Fruit fly (Drosophila melanogaster) whole organism, prepupa: ENCODE measurements around the gene CG4982.
A peak's percentile ranks its signal among the peaks of the same experiment; 100 is the strongest.

Source experiments
- Blimp-1 ChIP-seq: fragments of 200-800 bp; sonication (Bioruptor generic); optimal IDR thresholded peaks from 3 replicates; lab custom pipeline; 2017; ENCODE audit warnings: missing biosample characterization, missing genetic modification characterization, mild to moderate bottlenecking, moderate library complexity, missing genetic modification reagents
- CG10669 ChIP-seq: fragments of 200-800 bp; sonication (Bioruptor generic); optimal IDR thresholded peaks from 3 replicates; lab custom pipeline; 2018; ENCODE audit warnings: missing biosample characterization, mild to moderate bottlenecking, missing genetic modification characterization, moderate library complexity
- CG11294 ChIP-seq: fragments of 200-800 bp; sonication (Bioruptor generic); IDR thresholded peaks from 2 replicates; pipeline ENCODE4 v1.3.6; 2022; ENCODE audit warnings: missing biosample characterization, missing genetic modification characterization
- CG11762 ChIP-seq: fragments of 200-800 bp; sonication (Bioruptor generic); optimal IDR thresholded peaks from 3 replicates; lab custom pipeline; 2016; ENCODE audit warnings: missing biosample characterization, missing genetic modification characterization; ENCODE audit not compliant: insufficient read depth
- CG1621 ChIP-seq: fragments of 200-800 bp; sonication (Bioruptor generic); optimal IDR thresholded peaks from 3 replicates; lab custom pipeline; 2018; ENCODE audit warnings: missing biosample characterization, mild to moderate bottlenecking, missing genetic modification characterization
- CG16779 ChIP-seq: fragments of 200-800 bp; sonication (Bioruptor generic); optimal IDR thresholded peaks from 3 replicates; lab custom pipeline; 2017; ENCODE audit warnings: missing biosample characterization, mild to moderate bottlenecking, missing genetic modification characterization
- CG3032 ChIP-seq: fragments of 200-800 bp; optimal IDR thresholded peaks from 2 replicates; lab custom pipeline; 2019; ENCODE audit warnings: missing biosample characterization, mild to moderate bottlenecking, missing genetic modification characterization, moderate library complexity
- CG31627 ChIP-seq: fragments of 200-800 bp; sonication (Bioruptor generic); optimal IDR thresholded peaks from 3 replicates; lab custom pipeline; 2016; ENCODE audit warnings: missing biosample characterization, missing genetic modification characterization
- CG34406 ChIP-seq: fragments of 200-800 bp; sonication (Bioruptor generic); optimal IDR thresholded peaks from 3 replicates; lab custom pipeline; 2016; ENCODE audit warnings: missing biosample characterization, missing genetic modification characterization
- CG3919 ChIP-seq: fragments of 200-800 bp; sonication (Bioruptor generic); optimal IDR thresholded peaks from 3 replicates; lab custom pipeline; 2016; ENCODE audit warnings: missing biosample characterization, missing genetic modification characterization
- CG6792 ChIP-seq: fragments of 200-800 bp; sonication (Bioruptor generic); optimal IDR thresholded peaks from 3 replicates; lab custom pipeline; 2016; ENCODE audit warnings: missing biosample characterization, missing genetic modification characterization
- CG6808 ChIP-seq: fragments of 200-800 bp; sonication (Bioruptor generic); optimal IDR thresholded peaks from 3 replicates; lab custom pipeline; 2017; ENCODE audit warnings: missing biosample characterization, missing genetic modification characterization, mild to moderate bottlenecking, moderate library complexity, missing genetic modification reagents
- CG7368 ChIP-seq: fragments of 200-800 bp; sonication (Bioruptor generic); optimal IDR thresholded peaks from 3 replicates; lab custom pipeline; 2016; ENCODE audit warnings: missing biosample characterization, missing genetic modification characterization
- CG8119 ChIP-seq: fragments of 200-800 bp; sonication (Bioruptor generic); IDR thresholded peaks from 3 replicates; pipeline ENCODE4 v1.3.6; 2022; ENCODE audit warnings: missing biosample characterization, missing genetic modification characterization
- CG8319 ChIP-seq: fragments of 200-800 bp; sonication (Bioruptor generic); optimal IDR thresholded peaks from 3 replicates; lab custom pipeline; 2016; ENCODE audit warnings: missing biosample characterization, missing genetic modification characterization
- CG9139 ChIP-seq: fragments of 200-800 bp; sonication (Bioruptor generic); optimal IDR thresholded peaks from 3 replicates; lab custom pipeline; 2017; ENCODE audit warnings: missing biosample characterization, mild to moderate bottlenecking, missing genetic modification characterization
- Eip75B ChIP-seq: fragments of 200-800 bp; sonication (Bioruptor generic); optimal IDR thresholded peaks from 3 replicates; lab custom pipeline; 2016; ENCODE audit warnings: missing biosample characterization, missing genetic modification characterization
- Eip78C ChIP-seq: fragments of 200-800 bp; sonication (Bioruptor generic); peaks from one replicate; lab custom pipeline; 2016; ENCODE audit warnings: missing biosample characterization, missing genetic modification characterization
- Eip93F ChIP-seq: fragments of 200-800 bp; sonication (Bioruptor generic); optimal IDR thresholded peaks from 2 replicates; lab custom pipeline; 2016; ENCODE audit warnings: missing biosample characterization, mild to moderate bottlenecking, missing genetic modification characterization
- Hr38 ChIP-seq: sonication (Bioruptor generic); optimal IDR thresholded peaks from 2 replicates; lab custom pipeline; 2016; ENCODE audit warnings: missing biosample characterization, missing genetic modification characterization
- Hr39 ChIP-seq: fragments of 200-800 bp; sonication (Bioruptor generic); optimal IDR thresholded peaks from 2 replicates; lab custom pipeline; 2016; ENCODE audit warnings: missing biosample characterization, missing genetic modification characterization
- Smox ChIP-seq: fragments of 200-800 bp; sonication (Bioruptor generic); optimal IDR thresholded peaks from 3 replicates; lab custom pipeline; 2016; ENCODE audit warnings: missing biosample characterization, missing genetic modification characterization
- Sox102F ChIP-seq: fragments of 200-800 bp; sonication (Bioruptor generic); optimal IDR thresholded peaks from 2 replicates; lab custom pipeline; 2016; ENCODE audit warnings: missing biosample characterization, mild to moderate bottlenecking, missing genetic modification characterization
- Sox15 ChIP-seq: fragments of 200-800 bp; sonication (Bioruptor generic); optimal IDR thresholded peaks from 3 replicates; lab custom pipeline; 2016; ENCODE audit warnings: missing biosample characterization, missing genetic modification characterization
- achi ChIP-seq: fragments of 200-800 bp; sonication (Bioruptor generic); optimal IDR thresholded peaks from 3 replicates; lab custom pipeline; 2016; ENCODE audit warnings: missing biosample characterization, missing genetic modification characterization
- acj6 ChIP-seq: fragments of 200-800 bp; sonication (Bioruptor generic); optimal IDR thresholded peaks from 3 replicates; lab custom pipeline; 2016; ENCODE audit warnings: missing biosample characterization, missing genetic modification characterization
- cyc ChIP-seq: fragments of 200-800 bp; sonication (Bioruptor generic); optimal IDR thresholded peaks from 3 replicates; lab custom pipeline; 2016; ENCODE audit warnings: missing biosample characterization, missing genetic modification characterization
- dsx ChIP-seq: fragments of 200-800 bp; optimal IDR thresholded peaks from 3 replicates; lab custom pipeline; 2019; ENCODE audit warnings: missing biosample characterization, mild to moderate bottlenecking, missing genetic modification characterization, moderate library complexity; ENCODE audit not compliant: poor library complexity, severe bottlenecking
- esn ChIP-seq: fragments of 200-800 bp; sonication (Bioruptor generic); optimal IDR thresholded peaks from 2 replicates; lab custom pipeline; 2016; ENCODE audit warnings: missing biosample characterization, mild to moderate bottlenecking, missing genetic modification characterization, moderate library complexity
- fd85E ChIP-seq: fragments of 200-800 bp; sonication (Bioruptor generic); optimal IDR thresholded peaks from 3 replicates; lab custom pipeline; 2016; ENCODE audit warnings: missing biosample characterization, missing genetic modification characterization
- fkh ChIP-seq: fragments of 200-800 bp; sonication (Bioruptor generic); optimal IDR thresholded peaks from 3 replicates; lab custom pipeline; 2017; ENCODE audit warnings: missing biosample characterization, mild to moderate bottlenecking, missing genetic modification characterization, moderate library complexity
- net ChIP-seq: fragments of 200-800 bp; sonication (Bioruptor generic); optimal IDR thresholded peaks from 3 replicates; lab custom pipeline; 2016; ENCODE audit warnings: missing biosample characterization, missing genetic modification characterization
- pdm3 ChIP-seq: fragments of 200-800 bp; sonication (Bioruptor generic); optimal IDR thresholded peaks from 3 replicates; lab custom pipeline; 2016; ENCODE audit warnings: missing biosample characterization, missing genetic modification characterization
- spab ChIP-seq: fragments of 200-800 bp; sonication (Bioruptor generic); optimal IDR thresholded peaks from 2 replicates; lab custom pipeline; 2017; ENCODE audit warnings: missing biosample characterization, mild to moderate bottlenecking, missing genetic modification characterization, missing genetic modification reagents
- svp ChIP-seq: fragments of 200-800 bp; sonication (Bioruptor generic); peaks from one replicate; lab custom pipeline; 2016; ENCODE audit warnings: missing biosample characterization, missing genetic modification characterization
- topi ChIP-seq: fragments of 200-800 bp; sonication (Bioruptor generic); optimal IDR thresholded peaks from 3 replicates; lab custom pipeline; 2016; ENCODE audit warnings: missing biosample characterization, missing genetic modification characterization
- vri ChIP-seq: fragments of 200-800 bp; sonication (Bioruptor generic); optimal IDR thresholded peaks from 3 replicates; lab custom pipeline; 2016; ENCODE audit warnings: missing biosample characterization, mild to moderate bottlenecking, missing genetic modification characterization

The CG4982 gene

dm6 chr3L:16295447-16295846 lies 5.8 kb upstream of the CG4982 start, which contains the start of gene CG4962:
CG4962 (minus strand) TSS chr3L:16295547.
- no peak for TF ChIP-seq CG34406 (GFP tag; lab: Kevin White, UChicago)

- TF ChIP-seq Eip75B (no peak), Blimp-1 (GFP tag; lab: Kevin White, UChicago) (peak; percentile 41), spab (GFP tag; lab: Kevin White, UChicago) (no peak), CG1621 (tag; lab: Kevin White, UChicago) (no peak)
These were observed 1.8 kb downstream of the CG4982 start, which contains the start of gene CG13044 for dm6 chr3L:16303078-16303477. CG13044 (minus strand) TSS chr3L:16303178.

- TF ChIP-seq CG16779 (tag; lab: Kevin White, UChicago), result no peak
- TF ChIP-seq achi (GFP tag; lab: Kevin White, UChicago), result no peak
- TF ChIP-seq, all 60 proteins: peak for 0
These were observed 2.7 kb downstream of the CG4982 start, which contains the start of gene CG43249 for dm6 chr3L:16303982-16304381. CG43249 (plus strand) TSS chr3L:16304282.

dm6 chr3L:16305820-16306650 lies 4.8 kb downstream of the CG4982 start, which contains the start of the genes CG13043 and CG13063:
CG13043 (minus strand) TSS chr3L:16305870.
CG13063 (plus strand) TSS chr3L:16306600.
- TF ChIP-seq svp (GFP tag; lab: Kevin White, UChicago), result peak; percentile 30
- no peak for TF ChIP-seq Blimp-1 (GFP tag; lab: Kevin White, UChicago)

- no peak for TF ChIP-seq CG11762 (GFP tag; lab: Kevin White, UChicago)
- TF ChIP-seq Eip78C (GFP tag; lab: Kevin White, UChicago), result no peak
- no peak for TF ChIP-seq CG3919 (GFP tag; lab: Kevin White, UChicago)
- TF ChIP-seq dsx (GFP tag; lab: Kevin White, UChicago), result no peak
- no peak for TF ChIP-seq Hr38
- no peak for TF ChIP-seq CG10669 (GFP tag; lab: Kevin White, UChicago)
- TF ChIP-seq Smox (GFP tag; lab: Kevin White, UChicago), result no peak
- no peak for TF ChIP-seq CG31627
- no peak for TF ChIP-seq CG6808
- no peak for TF ChIP-seq CG1621 (tag; lab: Kevin White, UChicago)
These were observed 7.1 kb downstream of the CG4982 start, which contains the start of gene CG13042 for dm6 chr3L:16308380-16308779. CG13042 (minus strand) TSS chr3L:16308480.

- TF ChIP-seq CG8319 (GFP tag; lab: Kevin White, UChicago) (no peak), CG34406 (GFP tag; lab: Kevin White, UChicago) (no peak), Sox15 (no peak), Hr38 (no peak), Sox102F (GFP tag; lab: Kevin White, UChicago) (no peak), cyc (GFP tag; lab: Kevin White, UChicago) (no peak), acj6 (GFP tag; lab: Kevin White, UChicago) (peak; percentile 21), vri (GFP tag; lab: Kevin White, UChicago) (no peak), CG11294 (peak; percentile 52), CG9139 (no peak), CG3032 (tag; lab: Kevin White, UChicago) (no peak), spab (GFP tag; lab: Kevin White, UChicago) (no peak), Smox (GFP tag; lab: Kevin White, UChicago) (no peak), Hr39 (GFP tag; lab: Kevin White, UChicago) (peak; percentile 10), dsx (GFP tag; lab: Kevin White, UChicago) (no peak), Blimp-1 (GFP tag; lab: Kevin White, UChicago) (no peak), CG10669 (GFP tag; lab: Kevin White, UChicago) (no peak), topi (GFP tag; lab: Kevin White, UChicago) (no peak), net (GFP tag; lab: Kevin White, UChicago) (peak; percentile 29), pdm3 (GFP tag; lab: Kevin White, UChicago) (peak; percentile 36), CG1621 (tag; lab: Kevin White, UChicago) (no peak), CG31627 (no peak), Eip78C (GFP tag; lab: Kevin White, UChicago) (peak; percentile 74), fkh (GFP tag; lab: Kevin White, UChicago) (no peak), CG16779 (tag; lab: Kevin White, UChicago) (peak; percentile 37), CG7368 (peak; percentile 16), CG8119 (GFP tag; lab: Robert Waterston, UW) (peak; percentile 66), CG6792 (peak; percentile 50), fd85E (no peak), Eip93F (no peak), esn (GFP tag; lab: Kevin White, UChicago) (no peak), achi (GFP tag; lab: Kevin White, UChicago) (peak; percentile 34)
These were observed 8.7 kb downstream of the CG4982 start for dm6 chr3L:16309972-16310371.
